Fruit fly (Drosophila melanogaster) whole organism, embryonic: ENCODE measurements around the gene ss.

Experiments
- Adf1 ChIP-seq: fragments of 200-800 bp; sonication (Bioruptor generic); IDR thresholded peaks from 2 replicates; pipeline ENCODE4 v1.3.6; 2022; ENCODE audit warnings: missing biosample characterization, missing genetic modification characterization
- Atf-2 ChIP-seq: fragments of 200-800 bp; sonication (Bioruptor generic); optimal IDR thresholded peaks from 2 replicates; lab custom pipeline; 2016; ENCODE audit warnings: missing biosample characterization, missing genetic modification characterization
- Bteb2 ChIP-seq: fragments of 200-800 bp; sonication (Bioruptor generic); optimal IDR thresholded peaks from 2 replicates; lab custom pipeline; 2016; ENCODE audit warnings: missing biosample characterization, missing genetic modification characterization
- CG10543 ChIP-seq: fragments of 200-800 bp; sonication (Bioruptor generic); optimal IDR thresholded peaks from 3 replicates; lab custom pipeline; 2017; ENCODE audit warnings: missing biosample characterization, mild to moderate bottlenecking, missing genetic modification characterization, moderate library complexity
- CG10565 ChIP-seq: fragments of 200-800 bp; sonication (Bioruptor generic); optimal IDR thresholded peaks from 3 replicates; lab custom pipeline; 2016; ENCODE audit warnings: missing biosample characterization, mild to moderate bottlenecking, missing genetic modification characterization
- CG12236 ChIP-seq: fragments of 200-800 bp; sonication (Bioruptor generic); optimal IDR thresholded peaks from 2 replicates; lab custom pipeline; 2016; ENCODE audit warnings: missing biosample characterization, missing genetic modification characterization
- CG15696 ChIP-seq: fragments of 200-800 bp; sonication (Bioruptor generic); optimal IDR thresholded peaks from 2 replicates; lab custom pipeline; 2019; ENCODE audit warnings: missing biosample characterization, mild to moderate bottlenecking, missing genetic modification characterization, moderate library complexity
- CG17385 ChIP-seq: fragments of 200-800 bp; sonication (Bioruptor generic); optimal IDR thresholded peaks from 3 replicates; lab custom pipeline; 2018; ENCODE audit warnings: missing biosample characterization, mild to moderate bottlenecking, missing genetic modification characterization
- CG1832 ChIP-seq: fragments of 200-800 bp; sonication (Bioruptor generic); optimal IDR thresholded peaks from 2 replicates; lab custom pipeline; 2017; ENCODE audit warnings: missing biosample characterization, mild to moderate bottlenecking, missing genetic modification characterization, inconsistent platforms
- CG3281 ChIP-seq: fragments of 200-800 bp; sonication (Bioruptor generic); optimal IDR thresholded peaks from 3 replicates; lab custom pipeline; 2017; ENCODE audit warnings: missing biosample characterization, mild to moderate bottlenecking, missing genetic modification characterization
- CG33557 ChIP-seq: fragments of 200-800 bp; sonication (Bioruptor generic); optimal IDR thresholded peaks from 2 replicates; lab custom pipeline; 2019; ENCODE audit warnings: missing biosample characterization, mild to moderate bottlenecking, missing genetic modification characterization, moderate library complexity
- CG4282 ChIP-seq: fragments of 200-800 bp; sonication (Bioruptor generic); optimal IDR thresholded peaks from 2 replicates; lab custom pipeline; 2016; ENCODE audit warnings: missing biosample characterization, missing genetic modification characterization
- CG4854 ChIP-seq: fragments of 200-800 bp; sonication (Bioruptor generic); optimal IDR thresholded peaks from 2 replicates; lab custom pipeline; 2016; ENCODE audit warnings: missing biosample characterization, missing genetic modification characterization, inconsistent platforms
- CG9437 ChIP-seq: fragments of 200-800 bp; sonication (Bioruptor generic); optimal IDR thresholded peaks from 2 replicates; lab custom pipeline; 2018; ENCODE audit warnings: missing biosample characterization, mild to moderate bottlenecking, missing genetic modification characterization
- D19B ChIP-seq: fragments of 200-800 bp; sonication (Bioruptor generic); optimal IDR thresholded peaks from 2 replicates; lab custom pipeline; 2017; ENCODE audit warnings: missing biosample characterization, mild to moderate bottlenecking, missing genetic modification characterization
- Dfd ChIP-seq, 2 experiments: fragments of >200 bp; optimal IDR thresholded peaks; 2 replicates each; lab custom pipeline; 2017; ENCODE audit warnings: missing biosample characterization in 2 of 2, missing genetic modification characterization in 2 of 2
- Dip2 ChIP-seq: fragments of 200-800 bp; sonication (Bioruptor generic); IDR thresholded peaks from 2 replicates; pipeline ENCODE4 v1.3.6; 2022; ENCODE audit warnings: missing biosample characterization, missing genetic modification characterization
- Doc2 ChIP-seq: fragments of 200-800 bp; sonication (Bioruptor generic); IDR thresholded peaks from 2 replicates; pipeline ENCODE4 v1.3.6; 2022; ENCODE audit warnings: missing biosample characterization, missing genetic modification characterization
- Dp ChIP-seq: fragments of 200-800 bp; sonication (Bioruptor generic); optimal IDR thresholded peaks from 2 replicates; lab custom pipeline; 2018; ENCODE audit warnings: missing biosample characterization, mild to moderate bottlenecking, missing genetic modification characterization, moderate library complexity
- Elba2 ChIP-seq: fragments of 200-800 bp; sonication (Bioruptor generic); optimal IDR thresholded peaks from 3 replicates; lab custom pipeline; 2016; ENCODE audit warnings: missing biosample characterization, missing genetic modification characterization
- Fer2 ChIP-seq: fragments of 200-800 bp; sonication (Bioruptor generic); optimal IDR thresholded peaks from 2 replicates; lab custom pipeline; 2018; ENCODE audit warnings: missing biosample characterization, mild to moderate bottlenecking, missing genetic modification characterization, moderate library complexity
- H2.0 ChIP-seq: fragments of 200-800 bp; sonication (Bioruptor generic); IDR thresholded peaks from 2 replicates; pipeline ENCODE4 v1.3.6; 2022; ENCODE audit warnings: missing biosample characterization, missing genetic modification characterization
- HHEX ChIP-seq: fragments of 200-800 bp; sonication (Bioruptor generic); optimal IDR thresholded peaks from 3 replicates; lab custom pipeline; 2017; ENCODE audit warnings: missing biosample characterization, mild to moderate bottlenecking, missing genetic modification characterization, missing genetic modification reagents
- HLH4C ChIP-seq: fragments of 200-800 bp; sonication (Bioruptor generic); IDR thresholded peaks from 3 replicates; pipeline ENCODE4 v1.3.6; 2022; ENCODE audit warnings: missing biosample characterization, missing genetic modification characterization; ENCODE audit not compliant: partially characterized antibody
- HmgD ChIP-seq: fragments of 200-800 bp; sonication (Bioruptor generic); optimal IDR thresholded peaks from 3 replicates; lab custom pipeline; 2016; ENCODE audit warnings: missing biosample characterization, missing genetic modification characterization
- Hr51 ChIP-seq, 2 experiments: fragments of 200-800 bp; sonication (Bioruptor generic); optimal IDR thresholded peaks; 2 replicates in 1 of 2; 3 replicates in 1 of 2; lab custom pipeline; 2016 to 2018; ENCODE audit warnings: missing biosample characterization in 2 of 2, missing genetic modification characterization in 2 of 2, mild to moderate bottlenecking in 1 of 2, moderate library complexity in 1 of 2
- Lim3 ChIP-seq: fragments of 200-800 bp; sonication (Bioruptor generic); IDR thresholded peaks from 2 replicates; pipeline ENCODE4 v1.3.6; 2022; ENCODE audit warnings: missing biosample characterization, missing genetic modification characterization
- NC2α ChIP-seq: fragments of 200-800 bp; sonication (Bioruptor generic); optimal IDR thresholded peaks from 2 replicates; lab custom pipeline; 2016; ENCODE audit warnings: missing biosample characterization, missing genetic modification characterization
- Neu2 ChIP-seq: fragments of 200-800 bp; sonication (Bioruptor generic); optimal IDR thresholded peaks from 3 replicates; lab custom pipeline; 2016; ENCODE audit warnings: missing biosample characterization, missing genetic modification characterization, borderline replicate concordance
- YL-1 ChIP-seq: fragments of 200-800 bp; sonication (Bioruptor generic); optimal IDR thresholded peaks from 3 replicates; lab custom pipeline; 2017; ENCODE audit warnings: missing biosample characterization, mild to moderate bottlenecking, missing genetic modification characterization
- ase ChIP-seq: fragments of 200-800 bp; sonication (Bioruptor generic); IDR thresholded peaks from 3 replicates; pipeline ENCODE4 v1.3.6; 2022; ENCODE audit warnings: missing biosample characterization, missing genetic modification characterization
- az2 ChIP-seq: fragments of 200-800 bp; sonication (Bioruptor generic); optimal IDR thresholded peaks from 3 replicates; lab custom pipeline; 2016; ENCODE audit warnings: missing biosample characterization, missing genetic modification characterization
- caup ChIP-seq: fragments of 200-800 bp; sonication (Bioruptor generic); optimal IDR thresholded peaks from 3 replicates; lab custom pipeline; 2017; ENCODE audit warnings: missing biosample characterization, mild to moderate bottlenecking, missing genetic modification characterization, moderate library complexity; ENCODE audit not compliant: severe bottlenecking
- chn ChIP-seq: fragments of 200-800 bp; sonication (Bioruptor generic); optimal IDR thresholded peaks from 2 replicates; lab custom pipeline; 2016; ENCODE audit warnings: missing biosample characterization, missing genetic modification characterization
- croc ChIP-seq: fragments of 200-800 bp; sonication (Bioruptor generic); conservative IDR thresholded peaks from 3 replicates; pipeline ENCODE4 v1.3.6; 2022; ENCODE audit warnings: missing biosample characterization, missing genetic modification characterization
- disco-r ChIP-seq: fragments of 200-800 bp; sonication (Bioruptor generic); optimal IDR thresholded peaks from 2 replicates; lab custom pipeline; 2016; ENCODE audit warnings: missing biosample characterization, missing genetic modification characterization
- en ChIP-seq: fragments of 200-800 bp; sonication (Bioruptor generic); optimal IDR thresholded peaks from 2 replicates; lab custom pipeline; 2016; ENCODE audit warnings: missing biosample characterization, missing genetic modification characterization
- fd102C ChIP-seq: fragments of 200-800 bp; sonication (Bioruptor generic); optimal IDR thresholded peaks from 2 replicates; lab custom pipeline; 2018; ENCODE audit warnings: missing biosample characterization, mild to moderate bottlenecking, missing genetic modification characterization, moderate library complexity
- fd3F ChIP-seq: fragments of 200-800 bp; sonication (Bioruptor generic); optimal IDR thresholded peaks from 2 replicates; lab custom pipeline; 2018; ENCODE audit warnings: missing biosample characterization, mild to moderate bottlenecking, missing genetic modification characterization, moderate library complexity
- lov ChIP-seq, 2 experiments: fragments of 200-800 bp in 1 of 2; fragments of >200 bp in 1 of 2; sonication (Bioruptor generic) in 1 of 2; IDR thresholded peaks in 1 of 2; optimal IDR thresholded peaks in 1 of 2; 2 replicates in 1 of 2; 3 replicates in 1 of 2; pipeline versions ENCODE4 v1.3.6 to Lab custom; 2017 to 2022; ENCODE audit warnings: missing biosample characterization in 1 of 2, missing genetic modification characterization in 1 of 2
- nau ChIP-seq: fragments of 200-800 bp; sonication (Bioruptor generic); optimal IDR thresholded peaks from 3 replicates; lab custom pipeline; 2017; ENCODE audit warnings: missing biosample characterization, mild to moderate bottlenecking, missing genetic modification characterization, missing genetic modification reagents
- onecut ChIP-seq: fragments of 200-800 bp; sonication (Bioruptor generic); IDR thresholded peaks from 2 replicates; pipeline ENCODE4 v1.3.6; 2022; ENCODE audit warnings: missing biosample characterization, missing genetic modification characterization
- prd ChIP-seq, 3 experiments: fragments of >200 bp in 2 of 3; fragments of 200-800 bp in 1 of 3; sonication (Bioruptor generic) in 1 of 3; optimal IDR thresholded peaks in 2 of 3; IDR thresholded peaks in 1 of 3; 2 replicates in 2 of 3; 3 replicates in 1 of 3; pipeline versions ENCODE4 v1.3.6 to Lab custom; 2017 to 2022; ENCODE audit warnings: missing biosample characterization in 1 of 3, missing genetic modification characterization in 1 of 3
- psq ChIP-seq: fragments of 200-800 bp; sonication (Bioruptor generic); optimal IDR thresholded peaks from 2 replicates; lab custom pipeline; 2017; ENCODE audit warnings: missing biosample characterization, missing genetic modification characterization
- sens-2 ChIP-seq: fragments of 200-800 bp; sonication (Bioruptor generic); IDR thresholded peaks from 2 replicates; pipeline ENCODE4 v1.3.6; 2022; ENCODE audit warnings: missing biosample characterization, missing genetic modification characterization
- slp2 ChIP-seq: fragments of 200-800 bp; sonication (Bioruptor generic); optimal IDR thresholded peaks from 2 replicates; lab custom pipeline; 2016; ENCODE audit warnings: missing biosample characterization, missing genetic modification characterization
- ssp ChIP-seq: fragments of 200-800 bp; sonication (Bioruptor generic); IDR thresholded peaks from 2 replicates; pipeline ENCODE4 v1.3.6; 2022; ENCODE audit warnings: missing biosample characterization, missing genetic modification characterization
- vnd ChIP-seq: fragments of 200-800 bp; sonication (Bioruptor generic); IDR thresholded peaks from 3 replicates; pipeline ENCODE4 v1.3.6; 2022; ENCODE audit warnings: missing biosample characterization, missing genetic modification characterization; ENCODE audit not compliant: partially characterized antibody
- vvl ChIP-seq: fragments of 200-800 bp; sonication (Bioruptor generic); IDR thresholded peaks from 2 replicates; pipeline ENCODE4 v1.3.6; 2022; ENCODE audit warnings: missing biosample characterization, missing genetic modification characterization
- wdn ChIP-seq: fragments of 200-800 bp; sonication (Bioruptor generic); IDR thresholded peaks from 2 replicates; pipeline ENCODE4 v1.3.6; 2022; ENCODE audit warnings: missing biosample characterization, missing genetic modification characterization

Gene ss

DNA sequence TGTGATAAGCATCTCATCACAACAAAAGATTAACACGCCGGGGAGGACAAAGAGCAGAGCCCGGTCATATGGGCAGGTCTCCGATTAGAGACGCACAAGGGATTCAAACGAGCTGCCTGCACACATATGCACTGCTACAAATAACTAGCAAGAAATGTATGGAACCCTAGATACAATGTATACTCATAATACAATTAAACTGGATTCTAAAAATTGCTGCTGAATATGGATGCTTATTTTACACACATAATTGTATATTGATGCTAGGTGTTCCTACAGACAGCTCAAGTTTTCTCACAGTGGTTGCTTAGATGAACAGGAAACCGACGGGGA, 66.5 kb downstream of the ss start (continued):
- peak; percentile 45; the same call in 1 of the 2 replicates for TF ChIP-seq ssp (GFP tag; lab: Robert Waterston, UW)
- TF ChIP-seq Neu2 (GFP tag; lab: Kevin White, UChicago): peak; percentile 71
- TF ChIP-seq Atf-2 (GFP tag; lab: Kevin White, UChicago): peak; percentile 24
- no peak for TF ChIP-seq lov (optimal IDR thresholded peaks at IDR 0.05; lab: Kevin White, UChicago)
- TF ChIP-seq lov (GFP tag; IDR thresholded peaks at IDR 0.05; lab: Robert Waterston, UW): peak; percentile 46; the same call in 1 of the 3 replicates
- peak; percentile 50 for TF ChIP-seq CG12236 (GFP tag; lab: Kevin White, UChicago)
- TF ChIP-seq HHEX: peak; percentile 20
- no peak for TF ChIP-seq nau (GFP tag; lab: Kevin White, UChicago)
- no peak for TF ChIP-seq en
- TF ChIP-seq CG3281 (GFP tag; lab: Kevin White, UChicago): no peak
- no peak for TF ChIP-seq fd3F (GFP tag; lab: Kevin White, UChicago)
- no peak for TF ChIP-seq prd (optimal IDR thresholded peaks at IDR 0.05; lab: Kevin White, UChicago)
- TF ChIP-seq prd (GFP tag; IDR thresholded peaks at IDR 0.05; lab: Robert Waterston, UW): peak; percentile 90
- TF ChIP-seq CG10565 (GFP tag; lab: Kevin White, UChicago): no peak
- TF ChIP-seq Bteb2 (GFP tag; lab: Kevin White, UChicago): no peak
- TF ChIP-seq CG17385 (GFP tag; lab: Kevin White, UChicago): peak; percentile 13
- peak; percentile 50 for TF ChIP-seq croc (GFP tag; lab: Robert Waterston, UW)
- peak; percentile 26 for TF ChIP-seq slp2 (GFP tag; lab: Kevin White, UChicago)
- TF ChIP-seq sens-2 (GFP tag; lab: Robert Waterston, UW): no peak
- TF ChIP-seq psq: peak; percentile 5
- TF ChIP-seq Elba2: peak; percentile 39
- no peak for TF ChIP-seq HLH4C (GFP tag; lab: Robert Waterston, UW)
- no peak for TF ChIP-seq Dp (GFP tag; lab: Kevin White, UChicago)
- no peak for TF ChIP-seq disco-r
- no peak for TF ChIP-seq CG1832
- no peak for TF ChIP-seq Lim3 (GFP tag; lab: Robert Waterston, UW)
- no peak for TF ChIP-seq CG4282 (GFP tag; lab: Kevin White, UChicago)
- TF ChIP-seq Dfd (GFP tag; optimal IDR thresholded peaks at IDR 0.05; lab: Kevin White, UChicago): no peak
- TF ChIP-seq H2.0 (GFP tag; lab: Robert Waterston, UW): 0 out of 2 replicates have a peak, but pooled peaks have one; percentile 2
- no peak for TF ChIP-seq YL-1 (GFP tag; lab: Kevin White, UChicago)
- no peak for TF ChIP-seq CG10543 (GFP tag; lab: Kevin White, UChicago)
- peak; percentile 64 for TF ChIP-seq CG33557
- no peak for TF ChIP-seq Adf1 (GFP tag; lab: Robert Waterston, UW)
- peak; percentile 62 for TF ChIP-seq az2 (GFP tag; lab: Kevin White, UChicago)
- peak; percentile 88 for TF ChIP-seq CG15696 (tag; lab: Kevin White, UChicago)
- TF ChIP-seq vvl (GFP tag; lab: Robert Waterston, UW): peak; percentile 62
- no peak for TF ChIP-seq CG4854 (GFP tag; lab: Kevin White, UChicago)
- no peak for TF ChIP-seq CG9437 (GFP tag; lab: Kevin White, UChicago)
- TF ChIP-seq Fer2 (tag; lab: Kevin White, UChicago): no peak
- TF ChIP-seq D19B: no peak
- no peak for TF ChIP-seq ase (GFP tag; lab: Robert Waterston, UW)
- no peak for TF ChIP-seq Dip2 (GFP tag; lab: Robert Waterston, UW)
- TF ChIP-seq vnd: no peak
- TF ChIP-seq Hr51 (GFP tag; optimal IDR thresholded peaks at IDR 0.05; lab: Kevin White, UChicago): peak; percentile 14 to 54
- no peak for TF ChIP-seq caup
- peak; percentile 75 for TF ChIP-seq chn
- TF ChIP-seq NC2α (GFP tag; lab: Kevin White, UChicago): no peak
- no peak for TF ChIP-seq wdn (GFP tag; lab: Robert Waterston, UW)
- TF ChIP-seq onecut: no peak
- peak; percentile 20 for TF ChIP-seq HmgD
- no peak for TF ChIP-seq Doc2 (GFP tag; lab: Robert Waterston, UW)
- peak; percentile 75 for TF ChIP-seq fd102C
